Worm (Caenorhabditis elegans): ENCODE results near the gene C49F8.3.

ce11 chrX:13337000-13337399, 50.3 kb downstream of the C49F8.3 start:
- TF ChIP-seq nhr-77 (tag; optimal IDR thresholded peaks at IDR 0.05) (no peak), ceh-28 (tag; optimal IDR thresholded peaks at IDR 0.05) (no peak)

All from whole organism, L4 larva.